Fruit fly (Drosophila melanogaster) whole organism: Measurements from ENCODE around the gene sdt.

Source experiments
- CG8478 ChIP-seq: fragments of >200 bp; optimal IDR thresholded peaks from 2 replicates; lab custom pipeline; 2018; ENCODE audit warnings: inconsistent platforms
- Dll ChIP-seq: fragments of >200 bp; optimal IDR thresholded peaks from 2 replicates; lab custom pipeline; 2017
- EcR ChIP-seq, 2 experiments: fragments of >200 bp; optimal IDR thresholded peaks; 2 replicates each; lab custom pipeline; 2017; ENCODE audit warnings: missing biosample characterization in 2 of 2, missing genetic modification characterization in 2 of 2, missing genetic modification reagents in 2 of 2
- psq ChIP-seq: fragments of >200 bp; optimal IDR thresholded peaks from 2 replicates; lab custom pipeline; 2017
- usp ChIP-seq: fragments of >200 bp; optimal IDR thresholded peaks from 2 replicates; lab custom pipeline; 2017; ENCODE audit warnings: missing biosample characterization, missing genetic modification characterization, mixed read lengths

DNA sequence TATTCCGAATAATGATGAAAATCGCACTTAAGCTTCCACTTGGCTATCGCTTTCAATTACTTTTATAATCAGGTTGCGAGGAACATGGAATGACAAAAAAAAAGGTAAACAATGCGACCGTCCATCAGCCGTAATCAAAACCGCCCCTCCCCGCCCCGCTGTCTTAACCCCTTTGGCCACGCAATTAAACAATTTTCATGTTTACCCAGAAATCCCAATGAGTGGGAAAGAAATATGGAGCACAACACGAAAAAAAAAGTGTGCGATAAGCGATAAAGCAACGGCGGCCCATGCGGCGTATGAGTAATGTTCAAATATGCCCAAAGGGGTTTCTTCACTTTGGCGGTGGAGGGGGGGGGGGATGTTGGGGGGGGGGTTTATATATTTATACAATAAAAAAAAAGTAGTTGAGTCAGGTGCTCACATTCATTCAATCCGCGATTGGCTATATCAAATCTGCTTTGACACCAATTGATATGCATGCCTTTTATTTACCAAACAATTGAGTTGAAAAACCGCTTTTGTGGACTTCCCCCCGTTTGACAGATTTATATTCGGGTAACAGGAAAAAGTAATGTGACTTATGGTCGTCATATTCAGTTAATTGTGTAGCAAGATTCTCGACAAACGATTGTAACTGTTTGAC lies 20.7 kb downstream of the sdt start:
- no peak for TF ChIP-seq CG8478 (lab: Kevin White, UChicago)
- TF ChIP-seq psq (lab: Kevin White, UChicago) = no peak
- no peak for TF ChIP-seq usp
- no peak for TF ChIP-seq Dll
- TF ChIP-seq EcR (GFP tag; optimal IDR thresholded peaks at IDR 0.05; lab: Kevin White, UChicago) = no peak
